Worm (Caenorhabditis elegans) whole organism, L3 larva: ENCODE data around the gene F47E1.2.

Experiments used
- aly-2 ChIP-seq: fragments of 150-350 bp; optimal IDR thresholded peaks from 2 replicates; lab custom pipeline; 2014; ENCODE audit warnings: missing biosample characterization, missing genetic modification characterization
- nhr-11 ChIP-seq: fragments of 150-350 bp; optimal IDR thresholded peaks from 2 replicates; lab custom pipeline; 2014; ENCODE audit warnings: missing biosample characterization, missing genetic modification characterization
- nhr-23 ChIP-seq: fragments of 150-350 bp; optimal IDR thresholded peaks from 2 replicates; lab custom pipeline; 2014; ENCODE audit warnings: missing biosample characterization, missing genetic modification reagents, missing genetic modification characterization
- nhr-237 ChIP-seq: fragments of 150-350 bp; optimal IDR thresholded peaks from 2 replicates; lab custom pipeline; 2014; ENCODE audit warnings: missing biosample characterization, missing genetic modification characterization
- nhr-43 ChIP-seq: sonication (generic microtip); optimal IDR thresholded peaks from 2 replicates; lab custom pipeline; 2016; ENCODE audit warnings: mild to moderate bottlenecking, missing genetic modification characterization, missing compliant biosample characterization; ENCODE audit not compliant: poor library complexity, severe bottlenecking
- pha-4 ChIP-seq: fragments of 150-350 bp; optimal IDR thresholded peaks from 2 replicates; lab custom pipeline; 2014; ENCODE audit warnings: missing biosample characterization, missing genetic modification reagents, missing genetic modification characterization
- sea-2 ChIP-seq: fragments of 150-350 bp; sonication (generic microtip); optimal IDR thresholded peaks from 4 replicates; lab custom pipeline; 2014; ENCODE audit warnings: missing biosample characterization, missing genetic modification reagents, missing genetic modification characterization

DNA sequence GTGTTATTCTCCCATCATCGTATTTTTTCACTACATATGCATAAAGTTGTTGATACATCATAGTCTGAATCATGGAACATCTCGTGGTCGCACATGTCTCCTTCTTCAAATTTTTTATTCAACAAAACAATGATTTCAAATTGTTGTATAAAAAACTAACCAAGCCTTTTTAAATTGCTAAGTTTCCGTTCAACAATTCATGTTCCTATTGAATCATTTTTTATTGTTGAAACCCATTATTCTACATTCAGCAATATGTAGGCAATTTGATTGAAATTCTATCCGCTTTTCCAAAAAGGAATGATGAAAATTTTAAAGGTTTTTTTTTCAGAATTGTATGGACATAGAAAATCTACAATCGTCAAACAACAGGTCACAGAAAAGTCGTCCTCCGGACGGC is 25.2 kb downstream of the F47E1.2 start, which contains the start of gene ajm-1:
- no peak for TF ChIP-seq nhr-237 (tag; lab: Kevin White, UChicago)
- no peak for TF ChIP-seq aly-2 (tag; lab: Kevin White, UChicago)
- no peak for TF ChIP-seq nhr-23 (tag; lab: Kevin White, UChicago)
- TF ChIP-seq nhr-43 (tag; lab: Kevin White, UChicago): no peak
- no peak for TF ChIP-seq sea-2
- TF ChIP-seq nhr-11: no peak
- no peak for TF ChIP-seq pha-4
